Fruit fly (Drosophila melanogaster) whole organism, embryonic: ENCODE measurements around the gene Ocrl.
A peak's percentile ranks its signal among the peaks of the same experiment; 100 is the strongest.

Experiments used
- Asciz ChIP-seq: fragments of 200-800 bp; sonication (Bioruptor generic); optimal IDR thresholded peaks from 2 replicates; lab custom pipeline; 2017; ENCODE audit warnings: missing biosample characterization, mild to moderate bottlenecking, missing genetic modification characterization, missing genetic modification reagents
- Bgb ChIP-seq: fragments of 200-800 bp; sonication (Bioruptor generic); IDR thresholded peaks from 2 replicates; pipeline ENCODE4 v1.3.6; 2022; ENCODE audit warnings: missing biosample characterization, missing genetic modification characterization; ENCODE audit not compliant: partially characterized antibody
- CG10654 ChIP-seq: fragments of 200-800 bp; sonication (Bioruptor generic); optimal IDR thresholded peaks from 2 replicates; lab custom pipeline; 2016; ENCODE audit warnings: missing biosample characterization, missing genetic modification characterization
- CG17829 ChIP-seq: fragments of 200-800 bp; optimal IDR thresholded peaks from 2 replicates; lab custom pipeline; 2019; ENCODE audit warnings: missing biosample characterization, mild to moderate bottlenecking, missing genetic modification characterization, moderate library complexity
- CG2116 ChIP-seq: fragments of 200-800 bp; sonication (Bioruptor generic); optimal IDR thresholded peaks from 3 replicates; lab custom pipeline; 2018; ENCODE audit warnings: missing biosample characterization, mild to moderate bottlenecking, missing genetic modification characterization
- CG2129 ChIP-seq: fragments of 200-800 bp; sonication (Bioruptor generic); IDR thresholded peaks from 2 replicates; pipeline ENCODE4 v1.3.6; 2022; ENCODE audit warnings: missing biosample characterization, missing genetic modification characterization; ENCODE audit not compliant: partially characterized antibody
- CG34224 ChIP-seq: fragments of 200-800 bp; sonication (Bioruptor generic); IDR thresholded peaks from 3 replicates; pipeline ENCODE4 v1.3.6; 2022; ENCODE audit warnings: missing biosample characterization, missing genetic modification characterization; ENCODE audit not compliant: partially characterized antibody
- CG3838 ChIP-seq: fragments of 200-800 bp; sonication (Bioruptor generic); optimal IDR thresholded peaks from 3 replicates; lab custom pipeline; 2016; ENCODE audit warnings: missing biosample characterization, missing genetic modification characterization
- CG3995 ChIP-seq: fragments of 200-800 bp; sonication (Bioruptor generic); optimal IDR thresholded peaks from 3 replicates; lab custom pipeline; 2016; ENCODE audit warnings: missing biosample characterization, missing genetic modification characterization
- CG4617 ChIP-seq: fragments of 200-800 bp; sonication (Bioruptor generic); optimal IDR thresholded peaks from 3 replicates; lab custom pipeline; 2016; ENCODE audit warnings: missing biosample characterization, missing genetic modification characterization, borderline replicate concordance
- CG4854 ChIP-seq: fragments of 200-800 bp; sonication (Bioruptor generic); optimal IDR thresholded peaks from 2 replicates; lab custom pipeline; 2016; ENCODE audit warnings: missing biosample characterization, missing genetic modification characterization, inconsistent platforms
- CG5180 ChIP-seq: fragments of 200-800 bp; sonication (Bioruptor generic); optimal IDR thresholded peaks from 3 replicates; lab custom pipeline; 2017; ENCODE audit warnings: missing biosample characterization, missing genetic modification characterization, mild to moderate bottlenecking, moderate library complexity, missing genetic modification reagents
- CG6791 ChIP-seq: fragments of 200-800 bp; sonication (Bioruptor generic); IDR thresholded peaks from 3 replicates; pipeline ENCODE4 v1.3.6; 2022; ENCODE audit warnings: missing biosample characterization, missing genetic modification characterization; ENCODE audit not compliant: partially characterized antibody
- CG7745 ChIP-seq: fragments of 200-800 bp; sonication (Bioruptor generic); optimal IDR thresholded peaks from 2 replicates; lab custom pipeline; 2018; ENCODE audit warnings: missing biosample characterization, mild to moderate bottlenecking, missing genetic modification characterization, moderate library complexity
- CG8478 ChIP-seq: fragments of >200 bp; optimal IDR thresholded peaks from 2 replicates; lab custom pipeline; 2018
- CG8924 ChIP-seq: fragments of 200-800 bp; optimal IDR thresholded peaks from 3 replicates; lab custom pipeline; 2019; ENCODE audit warnings: missing biosample characterization, mild to moderate bottlenecking, missing genetic modification characterization, moderate library complexity
- CG9876 ChIP-seq: fragments of 200-800 bp; sonication (Bioruptor generic); optimal IDR thresholded peaks from 2 replicates; lab custom pipeline; 2016; ENCODE audit warnings: missing biosample characterization, missing genetic modification characterization
- Dfd ChIP-seq, 2 experiments: fragments of >200 bp; optimal IDR thresholded peaks; 2 replicates each; lab custom pipeline; 2017; ENCODE audit warnings: missing biosample characterization in 2 of 2, missing genetic modification characterization in 2 of 2
- Doc3 ChIP-seq: fragments of 200-800 bp; sonication (Bioruptor generic); IDR thresholded peaks from 3 replicates; pipeline ENCODE4 v1.3.6; 2022; ENCODE audit warnings: missing biosample characterization, missing genetic modification characterization; ENCODE audit not compliant: partially characterized antibody
- Dref ChIP-seq: fragments of 200-800 bp; sonication (Bioruptor generic); IDR thresholded peaks from 2 replicates; pipeline ENCODE4 v1.3.6; 2022; ENCODE audit warnings: missing biosample characterization, missing genetic modification characterization
- Drgx ChIP-seq: fragments of 200-800 bp; sonication (Bioruptor generic); IDR thresholded peaks from 2 replicates; pipeline ENCODE4 v1.3.6; 2022; ENCODE audit warnings: missing biosample characterization, missing genetic modification characterization
- Fer1 ChIP-seq: fragments of 200-800 bp; sonication (Bioruptor generic); optimal IDR thresholded peaks from 2 replicates; lab custom pipeline; 2017; ENCODE audit warnings: missing biosample characterization, mild to moderate bottlenecking, missing genetic modification characterization
- HLH4C ChIP-seq: fragments of 200-800 bp; sonication (Bioruptor generic); IDR thresholded peaks from 3 replicates; pipeline ENCODE4 v1.3.6; 2022; ENCODE audit warnings: missing biosample characterization, missing genetic modification characterization; ENCODE audit not compliant: partially characterized antibody
- Hmx ChIP-seq: fragments of 200-800 bp; sonication (Bioruptor generic); optimal IDR thresholded peaks from 2 replicates; lab custom pipeline; 2016; ENCODE audit warnings: missing biosample characterization, missing genetic modification characterization
- MESR4 ChIP-seq: fragments of 200-800 bp; sonication (Bioruptor generic); optimal IDR thresholded peaks from 2 replicates; lab custom pipeline; 2018; ENCODE audit warnings: missing biosample characterization, mild to moderate bottlenecking, missing genetic modification characterization, moderate library complexity
- Med ChIP-seq: fragments of 200-800 bp; sonication (Bioruptor generic); peaks from one replicate; lab custom pipeline; 2016; ENCODE audit warnings: missing biosample characterization, missing genetic modification characterization, mild to moderate bottlenecking, inconsistent platforms, moderate library complexity
- Opbp ChIP-seq: fragments of 200-800 bp; sonication (Bioruptor generic); IDR thresholded peaks from 3 replicates; pipeline ENCODE4 v1.3.6; 2022; ENCODE audit warnings: missing biosample characterization, missing genetic modification characterization; ENCODE audit not compliant: partially characterized antibody
- Scr ChIP-seq: fragments of 200-800 bp; sonication (Bioruptor generic); IDR thresholded peaks from 2 replicates; pipeline ENCODE4 v1.3.6; 2022; ENCODE audit warnings: missing biosample characterization, missing genetic modification characterization; ENCODE audit not compliant: partially characterized antibody
- Sin3A ChIP-seq: fragments of >200 bp; optimal IDR thresholded peaks from 2 replicates; lab custom pipeline; 2018
- Sry-δ ChIP-seq: fragments of 200-800 bp; sonication (Bioruptor generic); optimal IDR thresholded peaks from 2 replicates; lab custom pipeline; 2016; ENCODE audit warnings: missing biosample characterization, missing genetic modification characterization
- ap ChIP-seq: fragments of 200-800 bp; sonication (Bioruptor generic); IDR thresholded peaks from 2 replicates; pipeline ENCODE4 v1.3.6; 2022; ENCODE audit warnings: missing biosample characterization, missing genetic modification characterization
- bbx ChIP-seq: fragments of 200-800 bp; sonication (Bioruptor generic); IDR thresholded peaks from 2 replicates; pipeline ENCODE4 v1.3.6; 2022; ENCODE audit warnings: missing biosample characterization, missing genetic modification characterization; ENCODE audit not compliant: partially characterized antibody
- bsh ChIP-seq, 2 experiments: fragments of 200-800 bp; sonication (Bioruptor generic); optimal IDR thresholded peaks; 2 replicates each; lab custom pipeline; 2017 to 2018; ENCODE audit warnings: mild to moderate bottlenecking in 2 of 2, missing biosample characterization in 2 of 2, missing genetic modification characterization in 2 of 2, moderate library complexity in 1 of 2
- dan ChIP-seq: fragments of 200-800 bp; sonication (Bioruptor generic); IDR thresholded peaks from 2 replicates; pipeline ENCODE4 v1.3.6; 2022; ENCODE audit warnings: missing biosample characterization, missing genetic modification characterization
- fd96Cb ChIP-seq: fragments of 200-800 bp; sonication (Bioruptor generic); optimal IDR thresholded peaks from 2 replicates; lab custom pipeline; 2018; ENCODE audit warnings: missing biosample characterization, mild to moderate bottlenecking, missing genetic modification characterization, moderate library complexity
- inv ChIP-seq: fragments of 200-800 bp; sonication (Bioruptor generic); IDR thresholded peaks from 2 replicates; pipeline ENCODE4 v1.3.6; 2022; ENCODE audit warnings: missing biosample characterization, missing genetic modification characterization; ENCODE audit not compliant: partially characterized antibody
- ken ChIP-seq: fragments of 200-800 bp; sonication (Bioruptor generic); IDR thresholded peaks from 3 replicates; pipeline ENCODE4 v1.3.6; 2022; ENCODE audit warnings: missing biosample characterization, missing genetic modification characterization
- knrl ChIP-seq: fragments of 200-800 bp; sonication (Bioruptor generic); IDR thresholded peaks from 3 replicates; pipeline ENCODE4 v1.3.6; 2022; ENCODE audit warnings: missing biosample characterization, missing genetic modification characterization; ENCODE audit not compliant: partially characterized antibody
- lab ChIP-seq: fragments of 200-800 bp; sonication (Bioruptor generic); optimal IDR thresholded peaks from 3 replicates; lab custom pipeline; 2017; ENCODE audit warnings: missing biosample characterization, missing genetic modification characterization, mild to moderate bottlenecking, moderate library complexity, missing genetic modification reagents
- lbe ChIP-seq: fragments of 200-800 bp; sonication (Bioruptor generic); optimal IDR thresholded peaks from 2 replicates; lab custom pipeline; 2016; ENCODE audit warnings: missing biosample characterization, mild to moderate bottlenecking, missing genetic modification characterization
- pb ChIP-seq: fragments of 200-800 bp; sonication (Bioruptor generic); optimal IDR thresholded peaks from 3 replicates; lab custom pipeline; 2016; ENCODE audit warnings: missing biosample characterization, missing genetic modification characterization
- pzg ChIP-seq: fragments of 200-800 bp; sonication (Bioruptor generic); optimal IDR thresholded peaks from 3 replicates; lab custom pipeline; 2018; ENCODE audit warnings: missing biosample characterization, mild to moderate bottlenecking, missing genetic modification characterization, moderate library complexity
- row ChIP-seq: fragments of 200-800 bp; sonication (Bioruptor generic); IDR thresholded peaks from 3 replicates; pipeline ENCODE4 v1.3.6; 2022; ENCODE audit warnings: missing biosample characterization, missing genetic modification characterization
- ssp ChIP-seq: fragments of 200-800 bp; sonication (Bioruptor generic); IDR thresholded peaks from 2 replicates; pipeline ENCODE4 v1.3.6; 2022; ENCODE audit warnings: missing biosample characterization, missing genetic modification characterization
- trem ChIP-seq: fragments of 200-800 bp; optimal IDR thresholded peaks from 3 replicates; lab custom pipeline; 2019; ENCODE audit warnings: missing biosample characterization, mild to moderate bottlenecking, missing genetic modification characterization, moderate library complexity
- unc-4 ChIP-seq: fragments of 200-800 bp; sonication (Bioruptor generic); IDR thresholded peaks from 2 replicates; pipeline ENCODE4 v1.3.6; 2022; ENCODE audit warnings: missing biosample characterization, missing genetic modification characterization; ENCODE audit not compliant: partially characterized antibody
- vnd ChIP-seq: fragments of 200-800 bp; sonication (Bioruptor generic); IDR thresholded peaks from 3 replicates; pipeline ENCODE4 v1.3.6; 2022; ENCODE audit warnings: missing biosample characterization, missing genetic modification characterization; ENCODE audit not compliant: partially characterized antibody
- zf30C ChIP-seq: fragments of 200-800 bp; sonication (Bioruptor generic); optimal IDR thresholded peaks from 3 replicates; lab custom pipeline; 2018; ENCODE audit warnings: missing biosample characterization, mild to moderate bottlenecking, missing genetic modification characterization
- zfh2 ChIP-seq: fragments of 200-800 bp; sonication (Bioruptor generic); optimal IDR thresholded peaks from 2 replicates; lab custom pipeline; 2016; ENCODE audit warnings: missing biosample characterization, missing genetic modification characterization

The Ocrl gene

dm6 chrX:1908757-1909156 lies 14.0 kb upstream of the Ocrl start, which contains the start of the genes Edem1 and Rbcn-3B (continued):
- TF ChIP-seq knrl (GFP tag; lab: Robert Waterston, UW): peak; percentile 49; the same call in 2 of the 3 replicates
- 0 out of 3 replicates have a peak, but pooled peaks have one; percentile 42 for TF ChIP-seq HLH4C (GFP tag; lab: Robert Waterston, UW)
- no peak for TF ChIP-seq ap
- no peak for TF ChIP-seq fd96Cb (tag; lab: Kevin White, UChicago)
- TF ChIP-seq inv (GFP tag; lab: Robert Waterston, UW): peak; percentile 52; the same call in 1 of the 2 replicates
- no peak for TF ChIP-seq ssp (GFP tag; lab: Robert Waterston, UW)
- TF ChIP-seq CG10654 (GFP tag; lab: Kevin White, UChicago): no peak
- TF ChIP-seq row (GFP tag; lab: Robert Waterston, UW): peak; percentile 30; the same call in 1 of the 3 replicates
- no peak for TF ChIP-seq dan
- TF ChIP-seq lbe: peak; percentile 12
- TF ChIP-seq CG34224: peak; percentile 34; the same call in 2 of the 3 replicates
- peak; percentile 45; the same call in 1 of the 3 replicates for TF ChIP-seq Doc3 (GFP tag; lab: Robert Waterston, UW)
- TF ChIP-seq Opbp (GFP tag; lab: Robert Waterston, UW): peak; percentile 36; the same call in 1 of the 3 replicates
- TF ChIP-seq Sry-δ (GFP tag; lab: Kevin White, UChicago): peak; percentile 19
- no peak for TF ChIP-seq CG3838
- 0 out of 2 replicates have a peak, but pooled peaks have one; percentile 23 for TF ChIP-seq CG2129 (GFP tag; lab: Robert Waterston, UW)
- peak; percentile 34 for TF ChIP-seq Fer1 (GFP tag; lab: Kevin White, UChicago)
- no peak for TF ChIP-seq CG9876 (GFP tag; lab: Kevin White, UChicago)
- no peak for TF ChIP-seq bbx (GFP tag; lab: Robert Waterston, UW)
- no peak for TF ChIP-seq zf30C (GFP tag; lab: Kevin White, UChicago)
- peak; percentile 53 for TF ChIP-seq Scr (GFP tag; lab: Robert Waterston, UW)
- TF ChIP-seq zfh2: no peak
- no peak for TF ChIP-seq Asciz (GFP tag; lab: Kevin White, UChicago)
- TF ChIP-seq CG8478: no peak
- TF ChIP-seq Sin3A (lab: Kevin White, UChicago): no peak
- peak; percentile 77 for TF ChIP-seq CG5180
- peak; percentile 14; the same call in 1 of the 2 replicates for TF ChIP-seq Drgx (GFP tag; lab: Robert Waterston, UW)
- peak; percentile 64 for TF ChIP-seq Dref (GFP tag; lab: Robert Waterston, UW)
- TF ChIP-seq bsh (GFP tag; optimal IDR thresholded peaks at IDR 0.05; lab: Kevin White, UChicago): peak in 1 of 2 experiments; percentile 62
- TF ChIP-seq Hmx: no peak
- TF ChIP-seq pb (GFP tag; lab: Kevin White, UChicago): no peak
- TF ChIP-seq vnd (GFP tag; lab: Robert Waterston, UW): peak; percentile 40; the same call in 1 of the 3 replicates
- TF ChIP-seq CG3995 (GFP tag; lab: Kevin White, UChicago): peak; percentile 77
- TF ChIP-seq CG8924 (tag; lab: Kevin White, UChicago): peak; percentile 9
- TF ChIP-seq Bgb: peak; percentile 38
- TF ChIP-seq trem: peak; percentile 20
- 0 out of 2 replicates have a peak, but pooled peaks have one; percentile 32 for TF ChIP-seq unc-4 (GFP tag; lab: Robert Waterston, UW)
- TF ChIP-seq MESR4 (GFP tag; lab: Kevin White, UChicago): peak; percentile 88
- TF ChIP-seq CG17829: no peak
- peak; percentile 33 for TF ChIP-seq CG4617 (GFP tag; lab: Kevin White, UChicago)
- peak; percentile 61 for TF ChIP-seq Med (GFP tag; lab: Kevin White, UChicago)
- peak; percentile 67; the same call in 2 of the 3 replicates for TF ChIP-seq CG6791 (GFP tag; lab: Robert Waterston, UW)
- no peak for TF ChIP-seq Dfd (GFP tag; optimal IDR thresholded peaks at IDR 0.05; lab: Kevin White, UChicago)
- peak; percentile 38 for TF ChIP-seq pzg
- no peak for TF ChIP-seq CG7745 (tag; lab: Kevin White, UChicago)
- TF ChIP-seq ken: no peak
- peak; percentile 61 for TF ChIP-seq CG2116
- TF ChIP-seq lab (GFP tag; lab: Kevin White, UChicago): peak; percentile 16
- TF ChIP-seq CG4854 (GFP tag; lab: Kevin White, UChicago): no peak
